Fruit fly (Drosophila melanogaster) whole organism, prepupa: Measurements from ENCODE around the gene CG3407.

Experiments used
- Blimp-1 ChIP-seq: fragments of 200-800 bp; sonication (Bioruptor generic); optimal IDR thresholded peaks from 3 replicates; lab custom pipeline; 2017; ENCODE audit warnings: missing biosample characterization, missing genetic modification characterization, mild to moderate bottlenecking, moderate library complexity, missing genetic modification reagents
- CG10631 ChIP-seq: fragments of 200-800 bp; sonication (Bioruptor generic); optimal IDR thresholded peaks from 2 replicates; lab custom pipeline; 2016; ENCODE audit warnings: missing biosample characterization, missing genetic modification characterization
- CG10669 ChIP-seq: fragments of 200-800 bp; sonication (Bioruptor generic); optimal IDR thresholded peaks from 3 replicates; lab custom pipeline; 2018; ENCODE audit warnings: missing biosample characterization, mild to moderate bottlenecking, missing genetic modification characterization, moderate library complexity
- CG11762 ChIP-seq: fragments of 200-800 bp; sonication (Bioruptor generic); optimal IDR thresholded peaks from 3 replicates; lab custom pipeline; 2016; ENCODE audit warnings: missing biosample characterization, missing genetic modification characterization; ENCODE audit not compliant: insufficient read depth
- CG15336 ChIP-seq: fragments of 200-800 bp; sonication (Bioruptor generic); IDR thresholded peaks from 2 replicates; pipeline ENCODE4 v1.3.6; 2022; ENCODE audit warnings: missing biosample characterization, missing genetic modification characterization
- CG1621 ChIP-seq: fragments of 200-800 bp; sonication (Bioruptor generic); optimal IDR thresholded peaks from 3 replicates; lab custom pipeline; 2018; ENCODE audit warnings: missing biosample characterization, mild to moderate bottlenecking, missing genetic modification characterization
- CG16779 ChIP-seq: fragments of 200-800 bp; sonication (Bioruptor generic); optimal IDR thresholded peaks from 3 replicates; lab custom pipeline; 2017; ENCODE audit warnings: missing biosample characterization, mild to moderate bottlenecking, missing genetic modification characterization
- CG31627 ChIP-seq: fragments of 200-800 bp; sonication (Bioruptor generic); optimal IDR thresholded peaks from 3 replicates; lab custom pipeline; 2016; ENCODE audit warnings: missing biosample characterization, missing genetic modification characterization
- CG32006 ChIP-seq: fragments of 200-800 bp; sonication (Bioruptor generic); optimal IDR thresholded peaks from 3 replicates; lab custom pipeline; 2017; ENCODE audit warnings: missing biosample characterization, mild to moderate bottlenecking, missing genetic modification characterization
- CG3919 ChIP-seq: fragments of 200-800 bp; sonication (Bioruptor generic); optimal IDR thresholded peaks from 3 replicates; lab custom pipeline; 2016; ENCODE audit warnings: missing biosample characterization, missing genetic modification characterization
- CG4318 ChIP-seq: fragments of 200-800 bp; sonication (Bioruptor generic); optimal IDR thresholded peaks from 3 replicates; lab custom pipeline; 2017; ENCODE audit warnings: missing biosample characterization, mild to moderate bottlenecking, missing genetic modification characterization
- CG6792 ChIP-seq: fragments of 200-800 bp; sonication (Bioruptor generic); optimal IDR thresholded peaks from 3 replicates; lab custom pipeline; 2016; ENCODE audit warnings: missing biosample characterization, missing genetic modification characterization
- CG6854 ChIP-seq: fragments of 200-800 bp; sonication (Bioruptor generic); optimal IDR thresholded peaks from 2 replicates; lab custom pipeline; 2017; ENCODE audit warnings: missing biosample characterization, mild to moderate bottlenecking, missing genetic modification characterization
- CG7368 ChIP-seq: fragments of 200-800 bp; sonication (Bioruptor generic); optimal IDR thresholded peaks from 3 replicates; lab custom pipeline; 2016; ENCODE audit warnings: missing biosample characterization, missing genetic modification characterization
- CG8632 ChIP-seq: fragments of 200-800 bp; sonication (Bioruptor generic); optimal IDR thresholded peaks from 3 replicates; lab custom pipeline; 2016; ENCODE audit warnings: missing biosample characterization, missing genetic modification characterization
- Eip93F ChIP-seq: fragments of 200-800 bp; sonication (Bioruptor generic); optimal IDR thresholded peaks from 2 replicates; lab custom pipeline; 2016; ENCODE audit warnings: missing biosample characterization, mild to moderate bottlenecking, missing genetic modification characterization
- Ets21C ChIP-seq: fragments of 200-800 bp; sonication (Bioruptor generic); optimal IDR thresholded peaks from 3 replicates; lab custom pipeline; 2016; ENCODE audit warnings: missing biosample characterization, missing genetic modification characterization
- Gug ChIP-seq: fragments of 200-800 bp; sonication (Bioruptor generic); IDR thresholded peaks from 2 replicates; pipeline ENCODE4 v1.3.6; 2022; ENCODE audit warnings: missing biosample characterization, missing genetic modification characterization
- Hr38 ChIP-seq: sonication (Bioruptor generic); optimal IDR thresholded peaks from 2 replicates; lab custom pipeline; 2016; ENCODE audit warnings: missing biosample characterization, missing genetic modification characterization
- Hr39 ChIP-seq: fragments of 200-800 bp; sonication (Bioruptor generic); optimal IDR thresholded peaks from 2 replicates; lab custom pipeline; 2016; ENCODE audit warnings: missing biosample characterization, missing genetic modification characterization
- Hr4 ChIP-seq: fragments of 200-800 bp; sonication (Bioruptor generic); optimal IDR thresholded peaks from 3 replicates; lab custom pipeline; 2016; ENCODE audit warnings: missing biosample characterization, missing genetic modification characterization
- Met ChIP-seq: fragments of 200-800 bp; sonication (Bioruptor generic); optimal IDR thresholded peaks from 3 replicates; lab custom pipeline; 2016; ENCODE audit warnings: missing biosample characterization, missing genetic modification characterization
- OdsH ChIP-seq: fragments of 200-800 bp; sonication (Bioruptor generic); optimal IDR thresholded peaks from 3 replicates; lab custom pipeline; 2016; ENCODE audit warnings: missing biosample characterization, missing genetic modification characterization
- Sox14 ChIP-seq: fragments of 200-800 bp; sonication (Bioruptor generic); optimal IDR thresholded peaks from 3 replicates; lab custom pipeline; 2016; ENCODE audit warnings: missing biosample characterization, missing genetic modification characterization
- achi ChIP-seq: fragments of 200-800 bp; sonication (Bioruptor generic); optimal IDR thresholded peaks from 3 replicates; lab custom pipeline; 2016; ENCODE audit warnings: missing biosample characterization, missing genetic modification characterization
- acj6 ChIP-seq: fragments of 200-800 bp; sonication (Bioruptor generic); optimal IDR thresholded peaks from 3 replicates; lab custom pipeline; 2016; ENCODE audit warnings: missing biosample characterization, missing genetic modification characterization
- esn ChIP-seq: fragments of 200-800 bp; sonication (Bioruptor generic); optimal IDR thresholded peaks from 2 replicates; lab custom pipeline; 2016; ENCODE audit warnings: missing biosample characterization, mild to moderate bottlenecking, missing genetic modification characterization, moderate library complexity
- fd85E ChIP-seq: fragments of 200-800 bp; sonication (Bioruptor generic); optimal IDR thresholded peaks from 3 replicates; lab custom pipeline; 2016; ENCODE audit warnings: missing biosample characterization, missing genetic modification characterization
- pdm3 ChIP-seq: fragments of 200-800 bp; sonication (Bioruptor generic); optimal IDR thresholded peaks from 3 replicates; lab custom pipeline; 2016; ENCODE audit warnings: missing biosample characterization, missing genetic modification characterization
- salr ChIP-seq, 2 experiments: fragments of 200-800 bp; sonication (Bioruptor generic); optimal IDR thresholded peaks; 3 replicates each; lab custom pipeline; 2016 to 2018; ENCODE audit warnings: missing biosample characterization in 2 of 2, missing genetic modification characterization in 2 of 2, mild to moderate bottlenecking in 1 of 2
- ss ChIP-seq, 2 experiments: fragments of 200-800 bp; sonication (Bioruptor generic); optimal IDR thresholded peaks; 2 replicates in 1 of 2; 3 replicates in 1 of 2; lab custom pipeline; 2017 to 2018; ENCODE audit warnings: mild to moderate bottlenecking in 2 of 2, missing biosample characterization in 2 of 2, missing genetic modification characterization in 2 of 2, moderate library complexity in 1 of 2
- svp ChIP-seq: fragments of 200-800 bp; sonication (Bioruptor generic); peaks from one replicate; lab custom pipeline; 2016; ENCODE audit warnings: missing biosample characterization, missing genetic modification characterization
- vri ChIP-seq: fragments of 200-800 bp; sonication (Bioruptor generic); optimal IDR thresholded peaks from 3 replicates; lab custom pipeline; 2016; ENCODE audit warnings: missing biosample characterization, mild to moderate bottlenecking, missing genetic modification characterization

CG3407 gene

DNA sequence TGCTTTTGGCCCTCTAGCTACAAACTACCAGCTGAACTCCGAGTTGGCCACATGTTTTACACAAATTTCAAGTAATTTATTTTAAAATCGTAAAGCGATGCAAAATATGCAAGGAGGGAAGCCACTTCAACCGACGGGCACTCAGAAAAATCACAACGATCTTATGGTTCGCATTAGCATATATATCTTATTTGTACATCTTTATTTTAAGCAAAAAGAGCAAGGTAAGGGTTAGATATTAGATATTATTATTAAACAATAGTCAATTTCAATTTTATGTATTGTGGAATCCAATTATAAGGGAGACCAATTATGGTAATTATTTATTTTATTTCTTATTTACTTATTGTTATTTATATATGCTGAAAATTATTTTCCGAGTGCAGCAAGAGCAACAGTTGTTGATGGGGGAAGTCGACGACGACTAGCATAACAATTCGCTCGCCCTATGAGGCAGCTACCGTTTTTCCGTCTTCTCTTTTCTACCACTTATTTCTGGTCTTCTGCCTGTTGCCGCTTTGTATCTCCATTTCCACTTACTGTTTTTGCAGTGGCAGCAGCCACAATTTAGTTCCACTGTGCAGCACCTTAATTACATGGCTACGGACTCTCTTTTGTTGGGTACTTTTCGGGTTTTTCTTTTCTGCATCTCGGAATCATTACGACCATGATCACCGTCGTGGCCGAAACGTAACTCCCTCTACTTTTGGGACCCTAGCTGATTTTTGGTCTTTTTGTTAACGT, 43.3 kb downstream of the CG3407 start (continued):
- TF ChIP-seq CG6854 (GFP tag; lab: Kevin White, UChicago) (no peak), CG3919 (peak; percentile 61), achi (GFP tag; lab: Kevin White, UChicago) (peak; percentile 75), esn (GFP tag; lab: Kevin White, UChicago) (peak; percentile 70), Hr4 (GFP tag; lab: Kevin White, UChicago) (peak; percentile 46), Eip93F (GFP tag; lab: Kevin White, UChicago) (no peak), ss (GFP tag; optimal IDR thresholded peaks at IDR 0.05; lab: Kevin White, UChicago) (peak; percentile 69 to 76), CG11762 (peak; percentile 71), Met (GFP tag; lab: Kevin White, UChicago) (peak; percentile 48), fd85E (GFP tag; lab: Kevin White, UChicago) (peak; percentile 29), CG6792 (GFP tag; lab: Kevin White, UChicago) (peak; percentile 71), Hr38 (GFP tag; lab: Kevin White, UChicago) (no peak), Sox14 (no peak), CG10669 (GFP tag; lab: Kevin White, UChicago) (peak; percentile 62), pdm3 (GFP tag; lab: Kevin White, UChicago) (peak; percentile 36), Blimp-1 (peak; percentile 5), CG4318 (no peak), CG8632 (GFP tag; lab: Kevin White, UChicago) (peak; percentile 73), vri (no peak), CG7368 (no peak)

DNA sequence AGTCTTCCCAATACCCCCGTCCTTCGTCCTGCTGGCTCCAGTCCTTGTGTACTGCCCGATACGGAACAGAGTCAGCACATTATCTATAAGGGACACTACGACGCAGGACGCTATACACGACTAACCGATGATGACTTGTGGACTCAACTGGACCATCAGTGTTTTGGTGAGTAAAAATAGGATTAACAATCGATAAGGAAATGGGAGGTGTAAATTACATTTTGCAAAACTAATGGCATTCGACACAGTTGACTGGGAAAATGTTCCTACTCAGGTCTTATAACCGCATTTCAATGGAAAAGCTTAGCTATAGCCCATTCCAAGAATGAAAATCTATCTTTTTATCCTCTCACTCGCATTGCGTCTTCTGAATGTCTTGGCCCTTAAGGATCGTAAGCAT, 48.0 kb downstream of the CG3407 start, which contains the start of gene CG43703:
CG43703 (plus strand) TSS at position 301 of the 400 bp plus-strand sequence.
- TF ChIP-seq acj6 (GFP tag; lab: Kevin White, UChicago) = no peak
- TF ChIP-seq CG15336 (GFP tag; lab: Robert Waterston, UW) = no peak
- no peak for TF ChIP-seq svp (GFP tag; lab: Kevin White, UChicago)
- no peak for TF ChIP-seq Eip93F (GFP tag; lab: Kevin White, UChicago)
- TF ChIP-seq CG32006 (GFP tag; lab: Kevin White, UChicago) = no peak
- TF ChIP-seq Gug = no peak
- TF ChIP-seq CG1621 (tag; lab: Kevin White, UChicago) = no peak
- no peak for TF ChIP-seq CG31627 (GFP tag; lab: Kevin White, UChicago)
- no peak for TF ChIP-seq Ets21C (GFP tag; lab: Kevin White, UChicago)
- TF ChIP-seq CG10631 (GFP tag; lab: Kevin White, UChicago) = no peak
- TF ChIP-seq CG16779 = no peak
- TF ChIP-seq CG3919 = no peak
- no peak for TF ChIP-seq Hr39 (GFP tag; lab: Kevin White, UChicago)
- no peak for TF ChIP-seq OdsH
- no peak for TF ChIP-seq Hr38 (GFP tag; lab: Kevin White, UChicago)
- no peak for TF ChIP-seq salr (GFP tag; optimal IDR thresholded peaks at IDR 0.05; lab: Kevin White, UChicago)
- TF ChIP-seq CG8632 (GFP tag; lab: Kevin White, UChicago) = no peak
- TF ChIP-seq ss (GFP tag; optimal IDR thresholded peaks at IDR 0.05; lab: Kevin White, UChicago) = no peak
- TF ChIP-seq, all 60 proteins: peak for 0
